Fruit fly (Drosophila melanogaster) whole organism, pupa: ENCODE data around the gene CG1236.
A peak's percentile ranks its signal among the peaks of the same experiment; 100 is the strongest.

Source experiments
- CG10348 ChIP-seq: fragments of 200-800 bp; sonication (Bioruptor generic); IDR thresholded peaks from 2 replicates; pipeline ENCODE4 v1.3.6; 2022; ENCODE audit warnings: missing biosample characterization, missing genetic modification characterization
- CG12605 ChIP-seq: fragments of 200-800 bp; sonication (Bioruptor generic); IDR thresholded peaks from 2 replicates; pipeline ENCODE4 v1.3.6; 2022; ENCODE audit warnings: missing biosample characterization, missing genetic modification characterization
- CG13204 ChIP-seq: fragments of 200-800 bp; sonication (Bioruptor generic); optimal IDR thresholded peaks from 2 replicates; lab custom pipeline; 2018; ENCODE audit warnings: missing biosample characterization, mild to moderate bottlenecking, missing genetic modification characterization, moderate library complexity
- CG15710 ChIP-seq: fragments of 200-800 bp; sonication (Bioruptor generic); optimal IDR thresholded peaks from 2 replicates; lab custom pipeline; 2018; ENCODE audit warnings: missing biosample characterization, mild to moderate bottlenecking, missing genetic modification characterization, moderate library complexity
- CG17806 ChIP-seq: fragments of 200-800 bp; sonication (Bioruptor generic); optimal IDR thresholded peaks from 2 replicates; lab custom pipeline; 2018; ENCODE audit warnings: missing biosample characterization, mild to moderate bottlenecking, missing genetic modification characterization, moderate library complexity
- CG32121 ChIP-seq: fragments of 200-800 bp; sonication (Bioruptor generic); IDR thresholded peaks from 2 replicates; pipeline ENCODE4 v1.3.6; 2022; ENCODE audit warnings: missing biosample characterization, missing genetic modification characterization
- CG34367 ChIP-seq: fragments of 200-800 bp; sonication (Bioruptor generic); optimal IDR thresholded peaks from 2 replicates; lab custom pipeline; 2018; ENCODE audit warnings: missing biosample characterization, mild to moderate bottlenecking, missing genetic modification characterization
- CG4496 ChIP-seq: fragments of 200-800 bp; sonication (Bioruptor generic); IDR thresholded peaks from 3 replicates; pipeline ENCODE4 v1.3.6; 2022; ENCODE audit warnings: missing biosample characterization, missing genetic modification characterization
- CG8159 ChIP-seq: fragments of 200-800 bp; sonication (Bioruptor generic); optimal IDR thresholded peaks from 3 replicates; lab custom pipeline; 2018; ENCODE audit warnings: missing biosample characterization, mild to moderate bottlenecking, missing genetic modification characterization, moderate library complexity
- CG9948 ChIP-seq: fragments of 200-800 bp; sonication (Bioruptor generic); optimal IDR thresholded peaks from 2 replicates; lab custom pipeline; 2018; ENCODE audit warnings: missing biosample characterization, mild to moderate bottlenecking, missing genetic modification characterization, moderate library complexity
- D1 ChIP-seq: fragments of 200-800 bp; sonication (Bioruptor generic); optimal IDR thresholded peaks from 2 replicates; lab custom pipeline; 2018; ENCODE audit warnings: missing biosample characterization, mild to moderate bottlenecking, missing genetic modification characterization, moderate library complexity
- EcR ChIP-seq: fragments of 200-800 bp; sonication (Bioruptor generic); optimal IDR thresholded peaks from 3 replicates; lab custom pipeline; 2019; ENCODE audit warnings: missing biosample characterization, missing genetic modification characterization, mild to moderate bottlenecking, moderate library complexity, missing genetic modification reagents
- Ets98B ChIP-seq: fragments of 200-800 bp; sonication (Bioruptor generic); IDR thresholded peaks from 2 replicates; pipeline ENCODE4 v1.3.6; 2022; ENCODE audit warnings: missing biosample characterization, missing genetic modification characterization
- Pif1A ChIP-seq: fragments of 200-800 bp; sonication (Bioruptor generic); optimal IDR thresholded peaks from 3 replicates; lab custom pipeline; 2016; ENCODE audit warnings: missing biosample characterization, missing genetic modification characterization
- Pif1B ChIP-seq: fragments of 200-800 bp; sonication (Bioruptor generic); optimal IDR thresholded peaks from 3 replicates; lab custom pipeline; 2016; ENCODE audit warnings: missing biosample characterization, missing genetic modification characterization
- Snoo ChIP-seq: fragments of 200-800 bp; sonication (Bioruptor generic); optimal IDR thresholded peaks from 3 replicates; lab custom pipeline; 2017; ENCODE audit warnings: missing biosample characterization, mild to moderate bottlenecking, missing genetic modification characterization, inconsistent platforms
- fd96Ca ChIP-seq: fragments of 200-800 bp; sonication (Bioruptor generic); IDR thresholded peaks from 3 replicates; pipeline ENCODE4 v1.3.6; 2022; ENCODE audit warnings: missing biosample characterization, missing genetic modification characterization
- gl ChIP-seq: fragments of 200-800 bp; sonication (Bioruptor generic); optimal IDR thresholded peaks from 2 replicates; lab custom pipeline; 2018; ENCODE audit warnings: missing biosample characterization, mild to moderate bottlenecking, missing genetic modification characterization
- rn ChIP-seq: fragments of 200-800 bp; sonication (Bioruptor generic); IDR thresholded peaks from 2 replicates; pipeline ENCODE4 v1.3.6; 2022; ENCODE audit warnings: missing biosample characterization, missing genetic modification characterization

CG1236 gene

dm6 chr3R:5733181-5733580 is 3.4 kb upstream of the CG1236 start, which contains the start of gene CG1239:
Gene CG1239, plus strand, starts transcription at chr3R:5733513.
- TF ChIP-seq CG34367 (tag; lab: Kevin White, UChicago) (no peak), CG8159 (no peak), CG4496 (GFP tag; lab: Robert Waterston, UW) (no peak), CG9948 (tag; lab: Kevin White, UChicago) (no peak), Pif1B (GFP tag; lab: Kevin White, UChicago) (no peak)

dm6 chr3R:5737263-5737662 is 715 bp downstream of the CG1236 start:
- TF ChIP-seq Ets98B (GFP tag; lab: Robert Waterston, UW) = peak; percentile 23; the same call in 1 of the 2 replicates
- TF ChIP-seq gl (tag; lab: Kevin White, UChicago) = peak; percentile 49
- no peak for TF ChIP-seq CG10348 (GFP tag; lab: Robert Waterston, UW)
- peak; percentile 57 for TF ChIP-seq EcR (GFP tag; lab: Kevin White, UChicago)

- TF ChIP-seq EcR (GFP tag; lab: Kevin White, UChicago) = no peak
- TF ChIP-seq CG15710 (tag; lab: Kevin White, UChicago) = no peak
Measured at dm6 chr3R:5742278-5743196, 6.0 kb downstream of the CG1236 start, which contains the start of the genes Sym and Madm. Gene Sym, minus strand, starts transcription at chr3R:5742476. Gene Madm, plus strand, starts transcription at chr3R:5742510.

- TF ChIP-seq D1 (tag; lab: Kevin White, UChicago) (no peak), CG17806 (tag; lab: Kevin White, UChicago) (no peak), CG8159 (no peak), CG12605 (GFP tag; lab: Robert Waterston, UW) (no peak), CG13204 (no peak), gl (tag; lab: Kevin White, UChicago) (no peak), Snoo (no peak), fd96Ca (GFP tag; lab: Robert Waterston, UW) (no peak), CG34367 (tag; lab: Kevin White, UChicago) (no peak), EcR (GFP tag; lab: Kevin White, UChicago) (no peak), CG32121 (GFP tag; lab: Robert Waterston, UW) (no peak), Ets98B (GFP tag; lab: Robert Waterston, UW) (no peak)
Measured at dm6 chr3R:5746646-5747045, 10.1 kb downstream of the CG1236 start.

- TF ChIP-seq CG34367 (tag; lab: Kevin White, UChicago) = no peak
- no peak for TF ChIP-seq rn (GFP tag; lab: Robert Waterston, UW)
Measured at dm6 chr3R:5754594-5754993, 18.0 kb downstream of the CG1236 start, which contains the start of gene Dcps. Gene Dcps, minus strand, starts transcription at chr3R:5754774.

- TF ChIP-seq CG10348 (GFP tag; lab: Robert Waterston, UW) (no peak), CG4496 (GFP tag; lab: Robert Waterston, UW) (0 out of 3 replicates have a peak, but pooled peaks have one; percentile 33), fd96Ca (GFP tag; lab: Robert Waterston, UW) (0 out of 3 replicates have a peak, but pooled peaks have one; percentile 33)
Measured at dm6 chr3R:5758624-5759209, 22.2 kb downstream of the CG1236 start, which contains the start of gene Sec8. Gene Sec8, minus strand, starts transcription at chr3R:5758997.

dm6 chr3R:5760980-5761379 is 24.4 kb downstream of the CG1236 start:
- TF ChIP-seq CG32121 (GFP tag; lab: Robert Waterston, UW) = no peak
- TF ChIP-seq CG17806 (tag; lab: Kevin White, UChicago) = no peak
- no peak for TF ChIP-seq CG15710 (tag; lab: Kevin White, UChicago)
- no peak for TF ChIP-seq Ets98B (GFP tag; lab: Robert Waterston, UW)
- no peak for TF ChIP-seq CG8159
- TF ChIP-seq CG4496 (GFP tag; lab: Robert Waterston, UW) = no peak
- no peak for TF ChIP-seq Snoo
- no peak for TF ChIP-seq CG13204
- no peak for TF ChIP-seq Pif1A (GFP tag; lab: Kevin White, UChicago)
- no peak for TF ChIP-seq CG9948 (tag; lab: Kevin White, UChicago)
- no peak for TF ChIP-seq CG34367 (tag; lab: Kevin White, UChicago)
- TF ChIP-seq rn (GFP tag; lab: Robert Waterston, UW) = no peak
- TF ChIP-seq Pif1B (GFP tag; lab: Kevin White, UChicago) = no peak
- TF ChIP-seq EcR (GFP tag; lab: Kevin White, UChicago) = no peak
- TF ChIP-seq fd96Ca (GFP tag; lab: Robert Waterston, UW) = no peak
- TF ChIP-seq D1 (tag; lab: Kevin White, UChicago) = no peak
- no peak for TF ChIP-seq gl (tag; lab: Kevin White, UChicago)
